Worm (Caenorhabditis elegans) whole organism, L1 larva: ENCODE data around the gene reps-1.
"Not testable (repeated sequence)": the region's sequence is repeated elsewhere in the genome, so short reads cannot be mapped to it uniquely, and the experiment has no call there.

Experiments
- alr-1 ChIP-seq: fragments of 200-800 bp; sonication (Bioruptor generic); optimal IDR thresholded peaks from 2 replicates; lab custom pipeline; 2018; ENCODE audit warnings: borderline replicate concordance, mild to moderate bottlenecking, missing genetic modification characterization, missing compliant biosample characterization
- ama-1 ChIP-seq: fragments of 150-350 bp; optimal IDR thresholded peaks from 2 replicates; lab custom pipeline; 2014
- ceh-63 ChIP-seq: fragments of 200-800 bp; sonication (Bioruptor generic); optimal IDR thresholded peaks from 2 replicates; lab custom pipeline; 2018; ENCODE audit warnings: mild to moderate bottlenecking, missing genetic modification characterization, missing compliant biosample characterization
- ceh-88 ChIP-seq: fragments of 200-800 bp; sonication (Bioruptor generic); IDR thresholded peaks from 2 replicates; pipeline ENCODE4 v1.3.6; 2022; ENCODE audit warnings: missing genetic modification characterization, missing compliant biosample characterization
- ces-1 ChIP-seq: fragments of 150-350 bp; optimal IDR thresholded peaks from 2 replicates; lab custom pipeline; 2014; ENCODE audit warnings: missing biosample characterization, missing genetic modification reagents, missing genetic modification characterization
- dpl-1 ChIP-seq, 3 experiments: fragments of 150-350 bp in 2 of 3; sonication (generic microtip) in 1 of 3; optimal IDR thresholded peaks; 2 replicates each; lab custom pipeline; 2014 to 2017; ENCODE audit warnings: missing biosample characterization in 3 of 3, missing genetic modification characterization in 3 of 3, missing genetic modification reagents in 3 of 3
- efl-1 ChIP-seq, 4 experiments: fragments of 150-350 bp; optimal IDR thresholded peaks in 3 of 4; peaks in 1 of 4; 1 replicate in 1 of 4; 2 replicates in 3 of 4; lab custom pipeline; 2014; ENCODE audit warnings: missing biosample characterization in 2 of 4, missing genetic modification characterization in 2 of 4, missing genetic modification reagents in 2 of 4
- egl-13 ChIP-seq: sonication (generic microtip); optimal IDR thresholded peaks from 2 replicates; lab custom pipeline; 2016; ENCODE audit warnings: missing genotype, missing genetic modification reagents, missing genetic modification characterization, missing compliant biosample characterization
- egl-27 ChIP-seq, 2 experiments: fragments of 150-350 bp in 1 of 2; sonication (generic microtip); optimal IDR thresholded peaks; 3 replicates each; lab custom pipeline; 2017 to 2018; ENCODE audit warnings: missing biosample characterization in 2 of 2, missing genetic modification characterization in 2 of 2, missing genetic modification reagents in 2 of 2
- elt-2 ChIP-seq: sonication (generic microtip); optimal IDR thresholded peaks from 2 replicates; lab custom pipeline; 2016; ENCODE audit warnings: missing genetic modification characterization, mild to moderate bottlenecking, inconsistent platforms, missing compliant biosample characterization, missing genetic modification reagents
- fkh-10 ChIP-seq: sonication (generic microtip); optimal IDR thresholded peaks from 2 replicates; lab custom pipeline; 2017; ENCODE audit warnings: missing biosample characterization, missing genetic modification reagents, missing genetic modification characterization
- fkh-8 ChIP-seq: sonication (generic microtip); optimal IDR thresholded peaks from 2 replicates; lab custom pipeline; 2016; ENCODE audit warnings: mild to moderate bottlenecking, missing genetic modification characterization, missing compliant biosample characterization
- fos-1 ChIP-seq: fragments of 150-350 bp; optimal IDR thresholded peaks from 2 replicates; lab custom pipeline; 2014; ENCODE audit warnings: missing biosample characterization, missing genetic modification characterization
- hlh-17 ChIP-seq: fragments of 200-800 bp; sonication (Bioruptor generic); optimal IDR thresholded peaks from 2 replicates; lab custom pipeline; 2018; ENCODE audit warnings: missing genetic modification characterization, mild to moderate bottlenecking, missing compliant biosample characterization, moderate library complexity, borderline replicate concordance
- hpl-2 ChIP-seq: fragments of 150-350 bp; optimal IDR thresholded peaks from 2 replicates; lab custom pipeline; 2014; ENCODE audit warnings: missing biosample characterization, missing genetic modification reagents, missing genetic modification characterization
- irx-1 ChIP-seq: sonication (generic microtip); optimal IDR thresholded peaks from 2 replicates; lab custom pipeline; 2016; ENCODE audit warnings: missing genetic modification characterization, missing compliant biosample characterization
- lin-14 ChIP-seq: fragments of 200-800 bp; sonication (Bioruptor generic); optimal IDR thresholded peaks from 2 replicates; lab custom pipeline; 2018; ENCODE audit warnings: mild to moderate bottlenecking, missing genetic modification characterization, moderate library complexity, missing compliant biosample characterization
- lin-35 ChIP-seq, 2 experiments: fragments of 150-350 bp; optimal IDR thresholded peaks; 2 replicates each; lab custom pipeline; 2014; ENCODE audit warnings: missing biosample characterization in 2 of 2, missing genetic modification characterization in 2 of 2, missing genetic modification reagents in 2 of 2
- lsy-2 ChIP-seq, 2 experiments: fragments of 150-350 bp; optimal IDR thresholded peaks; 2 replicates each; lab custom pipeline; 2014; ENCODE audit warnings: missing biosample characterization in 2 of 2, missing genetic modification characterization in 2 of 2
- mef-2 ChIP-seq: fragments of 150-350 bp; optimal IDR thresholded peaks from 2 replicates; lab custom pipeline; 2014; ENCODE audit warnings: missing biosample characterization, missing genetic modification characterization
- mep-1 ChIP-seq: fragments of 150-350 bp; optimal IDR thresholded peaks from 2 replicates; lab custom pipeline; 2014; ENCODE audit warnings: missing biosample characterization, missing genetic modification characterization
- nhr-12 ChIP-seq: sonication (generic microtip); optimal IDR thresholded peaks from 2 replicates; lab custom pipeline; 2017; ENCODE audit warnings: missing biosample characterization, missing genetic modification characterization
- nhr-19 ChIP-seq: fragments of 200-800 bp; sonication (Bioruptor generic); conservative IDR thresholded peaks from 2 replicates; pipeline ENCODE4 v1.3.6; 2022; ENCODE audit warnings: missing genetic modification characterization, missing compliant biosample characterization
- nhr-237 ChIP-seq: fragments of 150-350 bp; optimal IDR thresholded peaks from 2 replicates; lab custom pipeline; 2014; ENCODE audit warnings: missing biosample characterization, missing genetic modification characterization
- nhr-28 ChIP-seq: fragments of 150-350 bp; optimal IDR thresholded peaks from 2 replicates; lab custom pipeline; 2014; ENCODE audit warnings: missing biosample characterization, missing genetic modification characterization
- nhr-76 ChIP-seq: sonication (generic microtip); optimal IDR thresholded peaks from 2 replicates; lab custom pipeline; 2017; ENCODE audit warnings: missing biosample characterization, missing genetic modification characterization
- nhr-85 ChIP-seq: sonication (generic microtip); peaks from one replicate; lab custom pipeline; 2016; ENCODE audit warnings: missing genetic modification characterization, inconsistent platforms, missing compliant biosample characterization
- pag-3 ChIP-seq: sonication (generic microtip); optimal IDR thresholded peaks from 2 replicates; lab custom pipeline; 2017; ENCODE audit warnings: missing genetic modification characterization, mild to moderate bottlenecking, missing compliant biosample characterization, antibody characterized with exemption, borderline replicate concordance; ENCODE audit not compliant: insufficient read depth
- snpc-4 ChIP-seq: fragments of 150-350 bp; optimal IDR thresholded peaks from 2 replicates; lab custom pipeline; 2014; ENCODE audit warnings: missing biosample characterization, missing genetic modification characterization
- sup-37 ChIP-seq: fragments of 200-800 bp; sonication (Bioruptor generic); optimal IDR thresholded peaks from 2 replicates; lab custom pipeline; 2018; ENCODE audit warnings: mild to moderate bottlenecking, missing genetic modification characterization, missing compliant biosample characterization
- unc-62 ChIP-seq: fragments of 150-350 bp; optimal IDR thresholded peaks from 2 replicates; lab custom pipeline; 2014; ENCODE audit warnings: missing biosample characterization, missing genetic modification reagents, missing genetic modification characterization
- unc-98 ChIP-seq: fragments of 200-800 bp; sonication (Bioruptor generic); IDR thresholded peaks from 2 replicates; pipeline ENCODE4 v1.3.6; 2022; ENCODE audit warnings: missing genetic modification characterization, missing compliant biosample characterization

reps-1 gene

ce11 chrV:19031456-19031855 is 41.2 kb upstream of the reps-1 start, which contains the start of gene Y39B6A.27:
TSS of gene Y39B6A.27 (plus strand) at chrV:19031756.
- TF ChIP-seq fos-1 (tag; lab: Kevin White, UChicago) (no peak), pag-3 (no peak), lsy-2 (tag; optimal IDR thresholded peaks at IDR 0.05; lab: Kevin White, UChicago) (no peak), dpl-1 (GFP tag; optimal IDR thresholded peaks at IDR 0.05; lab: Kevin White, UChicago) (no peak), elt-2 (no peak), lin-14 (GFP tag; lab: Kevin White, UChicago) (no peak)

ce11 chrV:19027338-19027737 is 37.0 kb upstream of the reps-1 start:
- no peak for TF ChIP-seq hpl-2 (GFP tag; lab: Kevin White, UChicago)
- TF ChIP-seq lin-35 (GFP tag; optimal IDR thresholded peaks at IDR 0.05; lab: Kevin White, UChicago), result no peak
- no peak for TF ChIP-seq fkh-8
- TF ChIP-seq lsy-2 (tag; optimal IDR thresholded peaks at IDR 0.05; lab: Kevin White, UChicago), result no peak
- no peak for TF ChIP-seq elt-2
- TF ChIP-seq nhr-237 (tag; lab: Kevin White, UChicago), result no peak
- no peak for TF ChIP-seq fos-1 (tag; lab: Kevin White, UChicago)
- TF ChIP-seq egl-27 (tag; optimal IDR thresholded peaks at IDR 0.05; lab: Kevin White, UChicago), result no peak
- TF ChIP-seq mef-2 (tag; lab: Kevin White, UChicago), result no peak
- TF ChIP-seq unc-62, result no peak
- TF ChIP-seq snpc-4 (tag; lab: Kevin White, UChicago), result no peak
- TF ChIP-seq ceh-88 (GFP tag; lab: Robert Waterston, UW), result no peak
- no peak for TF ChIP-seq sup-37 (GFP tag; lab: Kevin White, UChicago)
- TF ChIP-seq egl-13, result no peak
- no peak for TF ChIP-seq ceh-63
- no peak for TF ChIP-seq hlh-17
- TF ChIP-seq efl-1 (optimal IDR thresholded peaks at IDR 0.05; lab: Kevin White, UChicago), result no peak
- TF ChIP-seq efl-1 (GFP tag; optimal IDR thresholded peaks at IDR 0.05 in 1 of 2; lab: Kevin White, UChicago), result no peak
- TF ChIP-seq fkh-10 (GFP tag; lab: Kevin White, UChicago), result no peak

ce11 chrV:19026163-19026562 is 35.9 kb upstream of the reps-1 start, which contains the start of gene Y39B6A.25:
TSS of gene Y39B6A.25 (plus strand) at chrV:19026463.
- TF ChIP-seq ces-1 (GFP tag; lab: Kevin White, UChicago), result no peak
- TF ChIP-seq nhr-76, result no peak
- no peak for TF ChIP-seq lsy-2 (tag; optimal IDR thresholded peaks at IDR 0.05; lab: Kevin White, UChicago)
- no peak for TF ChIP-seq efl-1 (optimal IDR thresholded peaks at IDR 0.05; lab: Kevin White, UChicago)
- TF ChIP-seq efl-1 (GFP tag; optimal IDR thresholded peaks at IDR 0.05 in 1 of 2; lab: Kevin White, UChicago), result peak in 1 of 2 experiments; percentile 78

ce11 chrV:19024683-19025082 is 34.4 kb upstream of the reps-1 start, which contains the start of gene Y39B6A.29:
TSS of gene Y39B6A.29 (minus strand) at chrV:19024783.
- TF ChIP-seq nhr-12 (tag; lab: Kevin White, UChicago), result no peak
- no peak for TF ChIP-seq mep-1 (tag; lab: Kevin White, UChicago)
- no peak for TF ChIP-seq irx-1 (tag; lab: Kevin White, UChicago)
- TF ChIP-seq unc-62, result no peak
- no peak for TF ChIP-seq nhr-76

ce11 chrV:19019239-19019638 is 28.9 kb upstream of the reps-1 start:
- TF ChIP-seq unc-98 (GFP tag; lab: Robert Waterston, UW) (no peak), nhr-28 (no peak), alr-1 (tag; lab: Kevin White, UChicago) (no peak), nhr-85 (no peak), irx-1 (tag; lab: Kevin White, UChicago) (no peak)

ce11 chrV:19014273-19014672 is 24.0 kb upstream of the reps-1 start, which contains the start of gene Y39B6A.30:
TSS of gene Y39B6A.30 (plus strand) at chrV:19014573.
- not testable (repeated sequence) for TF ChIP-seq nhr-19 (GFP tag; lab: Robert Waterston, UW); ama-1 (lab: Kevin White, UChicago); elt-2
- TF ChIP-seq, all 84 proteins: peak for 0; not testable (repeated sequence) for 84
